Fruit fly (Drosophila melanogaster) whole organism, wandering third instar larva: Measurements from ENCODE around the gene Sirt4.

Experiments used
- GATAd ChIP-seq: sonication (Bioruptor generic); optimal IDR thresholded peaks from 2 replicates; lab custom pipeline; 2016; ENCODE audit warnings: missing biosample characterization, missing genetic modification characterization
- HLH106 ChIP-seq: fragments of 200-800 bp; optimal IDR thresholded peaks from 3 replicates; lab custom pipeline; 2019; ENCODE audit warnings: missing biosample characterization, mild to moderate bottlenecking, missing genetic modification characterization, moderate library complexity
- Hr83 ChIP-seq: fragments of 200-300 bp; sonication (Bioruptor generic); optimal IDR thresholded peaks from 2 replicates; lab custom pipeline; 2016; ENCODE audit warnings: missing biosample characterization, mild to moderate bottlenecking, missing genetic modification characterization, moderate library complexity; ENCODE audit not compliant: poor library complexity, severe bottlenecking
- Jra ChIP-seq: sonication (Bioruptor generic); optimal IDR thresholded peaks from 2 replicates; lab custom pipeline; 2016; ENCODE audit warnings: missing biosample characterization, missing genetic modification characterization
- N ChIP-seq: fragments of >200 bp; optimal IDR thresholded peaks from 2 replicates; lab custom pipeline; 2018; ENCODE audit warnings: missing biosample characterization, missing external identifiers, missing genetic modification characterization
- OdsH ChIP-seq: fragments of 200-800 bp; sonication (Bioruptor generic); optimal IDR thresholded peaks from 2 replicates; lab custom pipeline; 2016; ENCODE audit warnings: missing biosample characterization, mild to moderate bottlenecking, missing genetic modification characterization
- Sp1 ChIP-seq: fragments of 200-800 bp; sonication (Bioruptor generic); optimal IDR thresholded peaks from 3 replicates; lab custom pipeline; 2019; ENCODE audit warnings: missing biosample characterization, mild to moderate bottlenecking, missing genetic modification characterization, moderate library complexity
- Vsx2 ChIP-seq: fragments of 200-300, 225-300 bp; sonication (Bioruptor generic); optimal IDR thresholded peaks from 2 replicates; lab custom pipeline; 2018; ENCODE audit warnings: missing biosample characterization, missing genetic modification characterization; ENCODE audit not compliant: partially characterized antibody
- ey ChIP-seq: fragments of 200-800 bp; sonication (Bioruptor generic); optimal IDR thresholded peaks from 2 replicates; lab custom pipeline; 2016; ENCODE audit warnings: missing biosample characterization, missing genetic modification characterization
- h ChIP-seq: fragments of 200-800 bp; sonication (Bioruptor generic); optimal IDR thresholded peaks from 3 replicates; lab custom pipeline; 2016; ENCODE audit warnings: missing biosample characterization, mild to moderate bottlenecking, missing genetic modification characterization
- pan ChIP-seq: fragments of >200 bp; optimal IDR thresholded peaks from 2 replicates; lab custom pipeline; 2017
- psq ChIP-seq: fragments of 200-800 bp; sonication (Bioruptor generic); optimal IDR thresholded peaks from 3 replicates; lab custom pipeline; 2017; ENCODE audit warnings: missing biosample characterization, mild to moderate bottlenecking, missing genetic modification characterization, moderate library complexity
- rgr ChIP-seq: fragments of 200-800 bp; sonication (Bioruptor generic); optimal IDR thresholded peaks from 3 replicates; lab custom pipeline; 2016; ENCODE audit warnings: missing biosample characterization, mild to moderate bottlenecking, missing genetic modification characterization

The Sirt4 gene

dm6 chrX:5616270-5616669, 49.5 kb downstream of the Sirt4 start, which contains the start of gene CG34434:
Gene CG34434 (minus strand): TSS chrX:5616370.
- TF ChIP-seq ey (no peak), psq (no peak), h (GFP tag; lab: Kevin White, UChicago) (no peak), HLH106 (tag; lab: Kevin White, UChicago) (no peak), Jra (GFP tag; lab: Kevin White, UChicago) (no peak), N (GFP tag; lab: Kevin White, UChicago) (no peak), Sp1 (GFP tag; lab: Kevin White, UChicago) (no peak), GATAd (GFP tag; lab: Kevin White, UChicago) (no peak), Vsx2 (GFP tag; lab: Kevin White, UChicago) (no peak), pan (no peak), rgr (GFP tag; lab: Kevin White, UChicago) (no peak), OdsH (GFP tag; lab: Kevin White, UChicago) (no peak), Hr83 (GFP tag; lab: Kevin White, UChicago) (no peak)
